Fruit fly (Drosophila melanogaster) whole organism, prepupa: Measurements from ENCODE around the gene JMJD4.

Experiments
- Blimp-1 ChIP-seq: fragments of 200-800 bp; sonication (Bioruptor generic); optimal IDR thresholded peaks from 3 replicates; lab custom pipeline; 2017; ENCODE audit warnings: missing biosample characterization, missing genetic modification characterization, mild to moderate bottlenecking, moderate library complexity, missing genetic modification reagents
- CG11762 ChIP-seq: fragments of 200-800 bp; sonication (Bioruptor generic); optimal IDR thresholded peaks from 3 replicates; lab custom pipeline; 2016; ENCODE audit warnings: missing biosample characterization, missing genetic modification characterization; ENCODE audit not compliant: insufficient read depth
- CG1621 ChIP-seq: fragments of 200-800 bp; sonication (Bioruptor generic); optimal IDR thresholded peaks from 3 replicates; lab custom pipeline; 2018; ENCODE audit warnings: missing biosample characterization, mild to moderate bottlenecking, missing genetic modification characterization
- CG16779 ChIP-seq: fragments of 200-800 bp; sonication (Bioruptor generic); optimal IDR thresholded peaks from 3 replicates; lab custom pipeline; 2017; ENCODE audit warnings: missing biosample characterization, mild to moderate bottlenecking, missing genetic modification characterization
- CG31627 ChIP-seq: fragments of 200-800 bp; sonication (Bioruptor generic); optimal IDR thresholded peaks from 3 replicates; lab custom pipeline; 2016; ENCODE audit warnings: missing biosample characterization, missing genetic modification characterization
- CG6163 ChIP-seq: fragments of 200-800 bp; sonication (Bioruptor generic); IDR thresholded peaks from 3 replicates; pipeline ENCODE4 v1.3.6; 2022; ENCODE audit warnings: missing biosample characterization, missing genetic modification characterization
- CG6276 ChIP-seq: fragments of 200-800 bp; sonication (Bioruptor generic); optimal IDR thresholded peaks from 2 replicates; lab custom pipeline; 2017; ENCODE audit warnings: missing biosample characterization, mild to moderate bottlenecking, missing genetic modification characterization
- CG8119 ChIP-seq: fragments of 200-800 bp; sonication (Bioruptor generic); IDR thresholded peaks from 3 replicates; pipeline ENCODE4 v1.3.6; 2022; ENCODE audit warnings: missing biosample characterization, missing genetic modification characterization
- CG8319 ChIP-seq: fragments of 200-800 bp; sonication (Bioruptor generic); optimal IDR thresholded peaks from 3 replicates; lab custom pipeline; 2016; ENCODE audit warnings: missing biosample characterization, missing genetic modification characterization
- Eip78C ChIP-seq: fragments of 200-800 bp; sonication (Bioruptor generic); peaks from one replicate; lab custom pipeline; 2016; ENCODE audit warnings: missing biosample characterization, missing genetic modification characterization
- Ets21C ChIP-seq: fragments of 200-800 bp; sonication (Bioruptor generic); optimal IDR thresholded peaks from 3 replicates; lab custom pipeline; 2016; ENCODE audit warnings: missing biosample characterization, missing genetic modification characterization
- Ets96B ChIP-seq: fragments of 200-800 bp; optimal IDR thresholded peaks from 2 replicates; lab custom pipeline; 2019; ENCODE audit warnings: missing biosample characterization, mild to moderate bottlenecking, missing genetic modification characterization, moderate library complexity
- Gug ChIP-seq: fragments of 200-800 bp; sonication (Bioruptor generic); IDR thresholded peaks from 2 replicates; pipeline ENCODE4 v1.3.6; 2022; ENCODE audit warnings: missing biosample characterization, missing genetic modification characterization
- Hr4 ChIP-seq: fragments of 200-800 bp; sonication (Bioruptor generic); optimal IDR thresholded peaks from 3 replicates; lab custom pipeline; 2016; ENCODE audit warnings: missing biosample characterization, missing genetic modification characterization
- Lpt ChIP-seq: fragments of 200-800 bp; sonication (Bioruptor generic); optimal IDR thresholded peaks from 3 replicates; lab custom pipeline; 2016; ENCODE audit warnings: missing biosample characterization, missing genetic modification characterization
- OdsH ChIP-seq: fragments of 200-800 bp; sonication (Bioruptor generic); optimal IDR thresholded peaks from 3 replicates; lab custom pipeline; 2016; ENCODE audit warnings: missing biosample characterization, missing genetic modification characterization
- Smox ChIP-seq: fragments of 200-800 bp; sonication (Bioruptor generic); optimal IDR thresholded peaks from 3 replicates; lab custom pipeline; 2016; ENCODE audit warnings: missing biosample characterization, missing genetic modification characterization
- Sox102F ChIP-seq: fragments of 200-800 bp; sonication (Bioruptor generic); optimal IDR thresholded peaks from 2 replicates; lab custom pipeline; 2016; ENCODE audit warnings: missing biosample characterization, mild to moderate bottlenecking, missing genetic modification characterization
- acj6 ChIP-seq: fragments of 200-800 bp; sonication (Bioruptor generic); optimal IDR thresholded peaks from 3 replicates; lab custom pipeline; 2016; ENCODE audit warnings: missing biosample characterization, missing genetic modification characterization
- cyc ChIP-seq: fragments of 200-800 bp; sonication (Bioruptor generic); optimal IDR thresholded peaks from 3 replicates; lab custom pipeline; 2016; ENCODE audit warnings: missing biosample characterization, missing genetic modification characterization
- dsx ChIP-seq: fragments of 200-800 bp; optimal IDR thresholded peaks from 3 replicates; lab custom pipeline; 2019; ENCODE audit warnings: missing biosample characterization, mild to moderate bottlenecking, missing genetic modification characterization, moderate library complexity; ENCODE audit not compliant: poor library complexity, severe bottlenecking
- eg ChIP-seq: fragments of 200-800 bp; sonication (Bioruptor generic); IDR thresholded peaks from 3 replicates; pipeline ENCODE4 v1.3.6; 2022; ENCODE audit warnings: missing biosample characterization, missing genetic modification characterization
- esn ChIP-seq: fragments of 200-800 bp; sonication (Bioruptor generic); optimal IDR thresholded peaks from 2 replicates; lab custom pipeline; 2016; ENCODE audit warnings: missing biosample characterization, mild to moderate bottlenecking, missing genetic modification characterization, moderate library complexity
- fd59A ChIP-seq: fragments of 200-800 bp; sonication (Bioruptor generic); optimal IDR thresholded peaks from 2 replicates; lab custom pipeline; 2017; ENCODE audit warnings: missing biosample characterization, mild to moderate bottlenecking, missing genetic modification characterization, missing genetic modification reagents
- fd85E ChIP-seq: fragments of 200-800 bp; sonication (Bioruptor generic); optimal IDR thresholded peaks from 3 replicates; lab custom pipeline; 2016; ENCODE audit warnings: missing biosample characterization, missing genetic modification characterization
- fkh ChIP-seq: fragments of 200-800 bp; sonication (Bioruptor generic); optimal IDR thresholded peaks from 3 replicates; lab custom pipeline; 2017; ENCODE audit warnings: missing biosample characterization, mild to moderate bottlenecking, missing genetic modification characterization, moderate library complexity
- pdm3 ChIP-seq: fragments of 200-800 bp; sonication (Bioruptor generic); optimal IDR thresholded peaks from 3 replicates; lab custom pipeline; 2016; ENCODE audit warnings: missing biosample characterization, missing genetic modification characterization
- spab ChIP-seq: fragments of 200-800 bp; sonication (Bioruptor generic); optimal IDR thresholded peaks from 2 replicates; lab custom pipeline; 2017; ENCODE audit warnings: missing biosample characterization, mild to moderate bottlenecking, missing genetic modification characterization, missing genetic modification reagents
- ss ChIP-seq, 2 experiments: fragments of 200-800 bp; sonication (Bioruptor generic); optimal IDR thresholded peaks; 2 replicates in 1 of 2; 3 replicates in 1 of 2; lab custom pipeline; 2017 to 2018; ENCODE audit warnings: mild to moderate bottlenecking in 2 of 2, missing biosample characterization in 2 of 2, missing genetic modification characterization in 2 of 2, moderate library complexity in 1 of 2
- svp ChIP-seq: fragments of 200-800 bp; sonication (Bioruptor generic); peaks from one replicate; lab custom pipeline; 2016; ENCODE audit warnings: missing biosample characterization, missing genetic modification characterization
- vri ChIP-seq: fragments of 200-800 bp; sonication (Bioruptor generic); optimal IDR thresholded peaks from 3 replicates; lab custom pipeline; 2016; ENCODE audit warnings: missing biosample characterization, mild to moderate bottlenecking, missing genetic modification characterization

The JMJD4 gene

DNA sequence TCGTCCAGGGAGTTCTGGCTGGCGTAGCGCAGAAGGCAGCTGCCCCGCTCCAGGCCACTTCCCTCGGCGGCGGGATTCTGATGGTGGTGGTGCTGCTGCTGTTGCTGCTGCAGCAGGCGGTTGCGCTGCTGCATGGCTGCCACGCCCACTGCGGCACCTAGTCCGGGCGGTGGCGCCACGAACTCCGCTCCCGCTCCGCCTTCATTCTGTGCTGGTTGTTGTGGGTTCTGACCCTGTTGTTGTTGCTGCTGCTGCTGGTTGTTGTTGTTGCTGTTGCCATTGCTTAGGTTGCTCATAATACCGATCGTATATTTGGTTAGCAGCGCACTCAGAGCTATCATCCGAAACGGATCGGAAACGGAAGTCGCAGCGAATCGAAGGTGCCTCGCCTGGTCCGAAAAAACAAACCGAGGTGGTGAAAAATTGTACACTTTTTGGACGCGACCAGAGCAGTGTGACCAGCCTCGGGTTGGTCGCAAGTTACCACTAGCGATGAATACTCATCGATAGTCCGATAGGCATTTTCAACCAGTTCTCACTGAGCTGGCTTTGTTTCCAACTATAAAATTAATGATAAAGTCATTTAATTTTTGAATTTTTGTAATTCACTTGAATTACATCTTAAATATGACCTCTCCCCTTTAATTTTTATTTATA is 21.4 kb downstream of the JMJD4 start, which contains the start of gene kel (continued):
- TF ChIP-seq Blimp-1 (GFP tag; lab: Kevin White, UChicago) = no peak
- TF ChIP-seq ss (GFP tag; optimal IDR thresholded peaks at IDR 0.05; lab: Kevin White, UChicago) = no peak
- TF ChIP-seq CG6163 (GFP tag; lab: Robert Waterston, UW) = no peak
- TF ChIP-seq acj6 = no peak
- no peak for TF ChIP-seq dsx (GFP tag; lab: Kevin White, UChicago)
- TF ChIP-seq eg (GFP tag; lab: Robert Waterston, UW) = no peak
- TF ChIP-seq CG6276 (GFP tag; lab: Kevin White, UChicago) = no peak
- TF ChIP-seq CG1621 (tag; lab: Kevin White, UChicago) = peak; percentile 44
- TF ChIP-seq Ets21C (GFP tag; lab: Kevin White, UChicago) = no peak
- TF ChIP-seq Eip78C (GFP tag; lab: Kevin White, UChicago) = peak; percentile 59
- peak; percentile 41; the same call in 1 of the 3 replicates for TF ChIP-seq CG8119 (GFP tag; lab: Robert Waterston, UW)
- TF ChIP-seq pdm3 (GFP tag; lab: Kevin White, UChicago) = no peak
- no peak for TF ChIP-seq Sox102F
- TF ChIP-seq CG8319 (GFP tag; lab: Kevin White, UChicago) = no peak
- TF ChIP-seq fd59A (GFP tag; lab: Kevin White, UChicago) = no peak
- TF ChIP-seq OdsH (GFP tag; lab: Kevin White, UChicago) = no peak
- TF ChIP-seq Lpt (GFP tag; lab: Kevin White, UChicago) = no peak
- peak; percentile 21 for TF ChIP-seq CG16779
- no peak for TF ChIP-seq CG11762
- TF ChIP-seq spab (GFP tag; lab: Kevin White, UChicago) = no peak

DNA sequence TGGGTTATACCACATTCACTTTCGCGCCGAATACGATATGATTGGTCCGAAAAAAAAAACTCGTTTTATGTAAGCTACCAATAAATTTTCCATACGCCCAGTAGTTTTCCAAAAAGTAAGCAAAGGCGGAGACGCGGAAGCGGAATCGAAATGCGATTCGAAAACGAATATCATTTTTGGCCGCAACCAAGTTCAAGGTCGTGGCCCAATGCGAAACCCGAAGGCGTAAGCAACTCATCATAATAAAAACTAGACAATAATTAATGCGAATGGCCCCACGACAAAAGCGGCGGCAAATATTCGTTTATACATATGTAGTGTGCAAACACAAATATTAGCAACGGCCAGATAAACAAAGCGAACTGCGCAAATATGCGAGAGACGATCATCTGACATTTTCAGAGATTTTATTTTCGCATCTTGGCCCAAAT is 22.6 kb downstream of the JMJD4 start:
- TF ChIP-seq Ets96B (tag; lab: Kevin White, UChicago) (no peak), Eip78C (GFP tag; lab: Kevin White, UChicago) (peak; percentile 49), fkh (peak; percentile 95)

DNA sequence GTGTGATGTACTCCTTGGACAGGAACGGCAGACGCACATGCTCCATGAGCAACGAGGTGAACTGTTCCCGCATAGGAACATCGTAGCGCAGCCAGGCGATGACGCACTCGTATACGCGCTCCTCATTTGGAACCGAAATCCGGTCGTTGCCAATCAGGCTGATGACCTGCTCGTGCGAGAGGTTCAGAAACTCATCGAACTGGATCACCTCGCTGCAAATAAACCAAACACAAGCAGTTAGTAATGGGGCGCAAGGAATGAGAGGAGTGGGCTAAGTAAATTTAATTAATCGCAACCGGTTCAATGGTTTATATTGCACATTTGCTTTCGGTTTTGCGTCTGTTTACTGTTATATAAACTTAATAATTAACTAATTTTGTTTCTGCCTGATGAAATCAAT is 24.5 kb downstream of the JMJD4 start:
- no peak for TF ChIP-seq Blimp-1 (GFP tag; lab: Kevin White, UChicago)
- no peak for TF ChIP-seq ss (GFP tag; optimal IDR thresholded peaks at IDR 0.05; lab: Kevin White, UChicago)
- TF ChIP-seq Smox (GFP tag; lab: Kevin White, UChicago) = no peak
- no peak for TF ChIP-seq esn (GFP tag; lab: Kevin White, UChicago)
- peak; percentile 87 for TF ChIP-seq svp (GFP tag; lab: Kevin White, UChicago)
- TF ChIP-seq vri (GFP tag; lab: Kevin White, UChicago) = peak; percentile 40
- TF ChIP-seq OdsH (GFP tag; lab: Kevin White, UChicago) = no peak
- TF ChIP-seq cyc (GFP tag; lab: Kevin White, UChicago) = no peak
- no peak for TF ChIP-seq Hr4 (GFP tag; lab: Kevin White, UChicago)
- TF ChIP-seq Eip78C (GFP tag; lab: Kevin White, UChicago) = peak; percentile 29

DNA sequence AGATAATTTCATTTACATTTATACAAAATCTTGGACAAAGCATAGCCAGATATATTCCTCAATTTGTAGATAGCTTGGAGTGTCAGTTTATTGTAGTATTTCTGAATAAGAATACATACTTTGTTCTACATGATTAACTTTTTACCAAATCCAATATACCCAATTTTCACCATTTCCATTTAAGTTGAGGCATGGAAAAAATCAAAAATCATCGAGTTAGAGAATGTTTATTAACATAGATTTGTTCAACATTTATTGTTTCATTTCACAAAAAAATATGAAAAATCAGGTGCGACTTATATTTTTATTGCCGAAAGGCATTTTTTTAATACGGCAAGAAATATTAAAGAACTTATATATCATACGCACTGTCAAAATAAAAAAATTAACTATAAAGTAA is 33.4 kb downstream of the JMJD4 start, which contains the start of gene Grl36b:
Gene Grl36b, minus strand, starts transcription at position 101 of the 400 bp plus-strand sequence.
- TF ChIP-seq Lpt (GFP tag; lab: Kevin White, UChicago) (no peak), fd85E (GFP tag; lab: Kevin White, UChicago) (no peak), Gug (no peak), CG31627 (GFP tag; lab: Kevin White, UChicago) (no peak), fd59A (GFP tag; lab: Kevin White, UChicago) (no peak), Hr4 (GFP tag; lab: Kevin White, UChicago) (no peak)

DNA sequence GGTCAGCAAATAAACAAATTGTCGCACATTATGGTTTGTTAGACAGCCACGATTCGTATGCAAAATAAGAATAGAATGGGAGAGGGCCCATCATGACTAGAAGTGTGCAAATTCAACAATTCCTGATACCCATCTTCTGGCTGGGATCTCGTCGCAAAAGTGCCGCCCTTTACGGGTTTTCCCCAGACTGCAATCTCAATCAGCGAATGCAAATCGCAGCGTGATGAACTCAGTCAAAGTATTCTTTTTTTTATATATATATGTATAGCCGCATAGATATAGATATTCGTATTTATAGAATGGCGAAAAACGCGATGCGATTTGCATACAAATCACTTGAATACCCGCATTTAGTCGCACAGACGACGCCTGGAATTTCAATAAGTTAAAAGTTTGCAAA is 36.2 kb downstream of the JMJD4 start:
- TF ChIP-seq svp (GFP tag; lab: Kevin White, UChicago) = peak; percentile 84
- TF ChIP-seq acj6 = no peak
- TF ChIP-seq, all 60 proteins: peak for 1
